Fruit fly (Drosophila melanogaster) whole organism, prepupa: ENCODE results near the gene csw.

ENCODE experiments used
- Blimp-1 ChIP-seq: fragments of 200-800 bp; sonication (Bioruptor generic); optimal IDR thresholded peaks from 3 replicates; lab custom pipeline; 2017; ENCODE audit warnings: missing biosample characterization, missing genetic modification characterization, mild to moderate bottlenecking, moderate library complexity, missing genetic modification reagents
- CG10631 ChIP-seq: fragments of 200-800 bp; sonication (Bioruptor generic); optimal IDR thresholded peaks from 2 replicates; lab custom pipeline; 2016; ENCODE audit warnings: missing biosample characterization, missing genetic modification characterization
- CG11294 ChIP-seq: fragments of 200-800 bp; sonication (Bioruptor generic); IDR thresholded peaks from 2 replicates; pipeline ENCODE4 v1.3.6; 2022; ENCODE audit warnings: missing biosample characterization, missing genetic modification characterization
- CG11902 ChIP-seq: fragments of 200-800 bp; sonication (Bioruptor generic); optimal IDR thresholded peaks from 3 replicates; lab custom pipeline; 2016; ENCODE audit warnings: missing biosample characterization, missing genetic modification characterization
- CG15336 ChIP-seq: fragments of 200-800 bp; sonication (Bioruptor generic); IDR thresholded peaks from 2 replicates; pipeline ENCODE4 v1.3.6; 2022; ENCODE audit warnings: missing biosample characterization, missing genetic modification characterization
- CG1621 ChIP-seq: fragments of 200-800 bp; sonication (Bioruptor generic); optimal IDR thresholded peaks from 3 replicates; lab custom pipeline; 2018; ENCODE audit warnings: missing biosample characterization, mild to moderate bottlenecking, missing genetic modification characterization
- CG16779 ChIP-seq: fragments of 200-800 bp; sonication (Bioruptor generic); optimal IDR thresholded peaks from 3 replicates; lab custom pipeline; 2017; ENCODE audit warnings: missing biosample characterization, mild to moderate bottlenecking, missing genetic modification characterization
- CG3032 ChIP-seq: fragments of 200-800 bp; optimal IDR thresholded peaks from 2 replicates; lab custom pipeline; 2019; ENCODE audit warnings: missing biosample characterization, mild to moderate bottlenecking, missing genetic modification characterization, moderate library complexity
- CG31627 ChIP-seq: fragments of 200-800 bp; sonication (Bioruptor generic); optimal IDR thresholded peaks from 3 replicates; lab custom pipeline; 2016; ENCODE audit warnings: missing biosample characterization, missing genetic modification characterization
- CG32006 ChIP-seq: fragments of 200-800 bp; sonication (Bioruptor generic); optimal IDR thresholded peaks from 3 replicates; lab custom pipeline; 2017; ENCODE audit warnings: missing biosample characterization, mild to moderate bottlenecking, missing genetic modification characterization
- CG34406 ChIP-seq: fragments of 200-800 bp; sonication (Bioruptor generic); optimal IDR thresholded peaks from 3 replicates; lab custom pipeline; 2016; ENCODE audit warnings: missing biosample characterization, missing genetic modification characterization
- CG3919 ChIP-seq: fragments of 200-800 bp; sonication (Bioruptor generic); optimal IDR thresholded peaks from 3 replicates; lab custom pipeline; 2016; ENCODE audit warnings: missing biosample characterization, missing genetic modification characterization
- CG4318 ChIP-seq: fragments of 200-800 bp; sonication (Bioruptor generic); optimal IDR thresholded peaks from 3 replicates; lab custom pipeline; 2017; ENCODE audit warnings: missing biosample characterization, mild to moderate bottlenecking, missing genetic modification characterization
- CG6276 ChIP-seq: fragments of 200-800 bp; sonication (Bioruptor generic); optimal IDR thresholded peaks from 2 replicates; lab custom pipeline; 2017; ENCODE audit warnings: missing biosample characterization, mild to moderate bottlenecking, missing genetic modification characterization
- CG6792 ChIP-seq: fragments of 200-800 bp; sonication (Bioruptor generic); optimal IDR thresholded peaks from 3 replicates; lab custom pipeline; 2016; ENCODE audit warnings: missing biosample characterization, missing genetic modification characterization
- CG6808 ChIP-seq: fragments of 200-800 bp; sonication (Bioruptor generic); optimal IDR thresholded peaks from 3 replicates; lab custom pipeline; 2017; ENCODE audit warnings: missing biosample characterization, missing genetic modification characterization, mild to moderate bottlenecking, moderate library complexity, missing genetic modification reagents
- CG6854 ChIP-seq: fragments of 200-800 bp; sonication (Bioruptor generic); optimal IDR thresholded peaks from 2 replicates; lab custom pipeline; 2017; ENCODE audit warnings: missing biosample characterization, mild to moderate bottlenecking, missing genetic modification characterization
- CG7368 ChIP-seq: fragments of 200-800 bp; sonication (Bioruptor generic); optimal IDR thresholded peaks from 3 replicates; lab custom pipeline; 2016; ENCODE audit warnings: missing biosample characterization, missing genetic modification characterization
- CG8119 ChIP-seq: fragments of 200-800 bp; sonication (Bioruptor generic); IDR thresholded peaks from 3 replicates; pipeline ENCODE4 v1.3.6; 2022; ENCODE audit warnings: missing biosample characterization, missing genetic modification characterization
- CG8632 ChIP-seq: fragments of 200-800 bp; sonication (Bioruptor generic); optimal IDR thresholded peaks from 3 replicates; lab custom pipeline; 2016; ENCODE audit warnings: missing biosample characterization, missing genetic modification characterization
- CG9139 ChIP-seq: fragments of 200-800 bp; sonication (Bioruptor generic); optimal IDR thresholded peaks from 3 replicates; lab custom pipeline; 2017; ENCODE audit warnings: missing biosample characterization, mild to moderate bottlenecking, missing genetic modification characterization
- Eip75B ChIP-seq: fragments of 200-800 bp; sonication (Bioruptor generic); optimal IDR thresholded peaks from 3 replicates; lab custom pipeline; 2016; ENCODE audit warnings: missing biosample characterization, missing genetic modification characterization
- Eip78C ChIP-seq: fragments of 200-800 bp; sonication (Bioruptor generic); peaks from one replicate; lab custom pipeline; 2016; ENCODE audit warnings: missing biosample characterization, missing genetic modification characterization
- Eip93F ChIP-seq: fragments of 200-800 bp; sonication (Bioruptor generic); optimal IDR thresholded peaks from 2 replicates; lab custom pipeline; 2016; ENCODE audit warnings: missing biosample characterization, mild to moderate bottlenecking, missing genetic modification characterization
- Ets21C ChIP-seq: fragments of 200-800 bp; sonication (Bioruptor generic); optimal IDR thresholded peaks from 3 replicates; lab custom pipeline; 2016; ENCODE audit warnings: missing biosample characterization, missing genetic modification characterization
- Ets96B ChIP-seq: fragments of 200-800 bp; optimal IDR thresholded peaks from 2 replicates; lab custom pipeline; 2019; ENCODE audit warnings: missing biosample characterization, mild to moderate bottlenecking, missing genetic modification characterization, moderate library complexity
- Gug ChIP-seq: fragments of 200-800 bp; sonication (Bioruptor generic); IDR thresholded peaks from 2 replicates; pipeline ENCODE4 v1.3.6; 2022; ENCODE audit warnings: missing biosample characterization, missing genetic modification characterization
- Hr38 ChIP-seq: sonication (Bioruptor generic); optimal IDR thresholded peaks from 2 replicates; lab custom pipeline; 2016; ENCODE audit warnings: missing biosample characterization, missing genetic modification characterization
- Hr4 ChIP-seq: fragments of 200-800 bp; sonication (Bioruptor generic); optimal IDR thresholded peaks from 3 replicates; lab custom pipeline; 2016; ENCODE audit warnings: missing biosample characterization, missing genetic modification characterization
- Lpt ChIP-seq: fragments of 200-800 bp; sonication (Bioruptor generic); optimal IDR thresholded peaks from 3 replicates; lab custom pipeline; 2016; ENCODE audit warnings: missing biosample characterization, missing genetic modification characterization
- Met ChIP-seq: fragments of 200-800 bp; sonication (Bioruptor generic); optimal IDR thresholded peaks from 3 replicates; lab custom pipeline; 2016; ENCODE audit warnings: missing biosample characterization, missing genetic modification characterization
- Smox ChIP-seq: fragments of 200-800 bp; sonication (Bioruptor generic); optimal IDR thresholded peaks from 3 replicates; lab custom pipeline; 2016; ENCODE audit warnings: missing biosample characterization, missing genetic modification characterization
- Sox15 ChIP-seq: fragments of 200-800 bp; sonication (Bioruptor generic); optimal IDR thresholded peaks from 3 replicates; lab custom pipeline; 2016; ENCODE audit warnings: missing biosample characterization, missing genetic modification characterization
- achi ChIP-seq: fragments of 200-800 bp; sonication (Bioruptor generic); optimal IDR thresholded peaks from 3 replicates; lab custom pipeline; 2016; ENCODE audit warnings: missing biosample characterization, missing genetic modification characterization
- acj6 ChIP-seq: fragments of 200-800 bp; sonication (Bioruptor generic); optimal IDR thresholded peaks from 3 replicates; lab custom pipeline; 2016; ENCODE audit warnings: missing biosample characterization, missing genetic modification characterization
- cyc ChIP-seq: fragments of 200-800 bp; sonication (Bioruptor generic); optimal IDR thresholded peaks from 3 replicates; lab custom pipeline; 2016; ENCODE audit warnings: missing biosample characterization, missing genetic modification characterization
- dac ChIP-seq: fragments of 200-800 bp; sonication (Bioruptor generic); optimal IDR thresholded peaks from 2 replicates; lab custom pipeline; 2017; ENCODE audit warnings: missing biosample characterization, mild to moderate bottlenecking, missing genetic modification characterization
- dsx ChIP-seq: fragments of 200-800 bp; optimal IDR thresholded peaks from 3 replicates; lab custom pipeline; 2019; ENCODE audit warnings: missing biosample characterization, mild to moderate bottlenecking, missing genetic modification characterization, moderate library complexity; ENCODE audit not compliant: poor library complexity, severe bottlenecking
- eg ChIP-seq: fragments of 200-800 bp; sonication (Bioruptor generic); IDR thresholded peaks from 3 replicates; pipeline ENCODE4 v1.3.6; 2022; ENCODE audit warnings: missing biosample characterization, missing genetic modification characterization
- esn ChIP-seq: fragments of 200-800 bp; sonication (Bioruptor generic); optimal IDR thresholded peaks from 2 replicates; lab custom pipeline; 2016; ENCODE audit warnings: missing biosample characterization, mild to moderate bottlenecking, missing genetic modification characterization, moderate library complexity
- fd85E ChIP-seq: fragments of 200-800 bp; sonication (Bioruptor generic); optimal IDR thresholded peaks from 3 replicates; lab custom pipeline; 2016; ENCODE audit warnings: missing biosample characterization, missing genetic modification characterization
- fkh ChIP-seq: fragments of 200-800 bp; sonication (Bioruptor generic); optimal IDR thresholded peaks from 3 replicates; lab custom pipeline; 2017; ENCODE audit warnings: missing biosample characterization, mild to moderate bottlenecking, missing genetic modification characterization, moderate library complexity
- lz ChIP-seq: fragments of 200-800 bp; sonication (Bioruptor generic); optimal IDR thresholded peaks from 3 replicates; lab custom pipeline; 2016; ENCODE audit warnings: missing biosample characterization, missing genetic modification characterization
- net ChIP-seq: fragments of 200-800 bp; sonication (Bioruptor generic); optimal IDR thresholded peaks from 3 replicates; lab custom pipeline; 2016; ENCODE audit warnings: missing biosample characterization, missing genetic modification characterization
- pdm3 ChIP-seq: fragments of 200-800 bp; sonication (Bioruptor generic); optimal IDR thresholded peaks from 3 replicates; lab custom pipeline; 2016; ENCODE audit warnings: missing biosample characterization, missing genetic modification characterization
- salr ChIP-seq, 2 experiments: fragments of 200-800 bp; sonication (Bioruptor generic); optimal IDR thresholded peaks; 3 replicates each; lab custom pipeline; 2016 to 2018; ENCODE audit warnings: missing biosample characterization in 2 of 2, missing genetic modification characterization in 2 of 2, mild to moderate bottlenecking in 1 of 2
- spab ChIP-seq: fragments of 200-800 bp; sonication (Bioruptor generic); optimal IDR thresholded peaks from 2 replicates; lab custom pipeline; 2017; ENCODE audit warnings: missing biosample characterization, mild to moderate bottlenecking, missing genetic modification characterization, missing genetic modification reagents
- ss ChIP-seq, 2 experiments: fragments of 200-800 bp; sonication (Bioruptor generic); optimal IDR thresholded peaks; 2 replicates in 1 of 2; 3 replicates in 1 of 2; lab custom pipeline; 2017 to 2018; ENCODE audit warnings: mild to moderate bottlenecking in 2 of 2, missing biosample characterization in 2 of 2, missing genetic modification characterization in 2 of 2, moderate library complexity in 1 of 2
- topi ChIP-seq: fragments of 200-800 bp; sonication (Bioruptor generic); optimal IDR thresholded peaks from 3 replicates; lab custom pipeline; 2016; ENCODE audit warnings: missing biosample characterization, missing genetic modification characterization
- vri ChIP-seq: fragments of 200-800 bp; sonication (Bioruptor generic); optimal IDR thresholded peaks from 3 replicates; lab custom pipeline; 2016; ENCODE audit warnings: missing biosample characterization, mild to moderate bottlenecking, missing genetic modification characterization

Gene csw

dm6 chrX:2050070-2050899 is 43.7 kb upstream of the csw start, which contains the start of gene moody:
TSS of gene moody (minus strand) at chrX:2050120.
- TF ChIP-seq CG7368 (GFP tag; lab: Kevin White, UChicago): peak; percentile 96
- TF ChIP-seq fkh: peak; percentile 84
- peak; percentile 84 for TF ChIP-seq CG10631 (GFP tag; lab: Kevin White, UChicago)
- peak; percentile 97 for TF ChIP-seq dac
- peak; percentile 83 for TF ChIP-seq CG9139 (GFP tag; lab: Kevin White, UChicago)
- TF ChIP-seq cyc: peak; percentile 95
- peak; percentile 80 for TF ChIP-seq CG6854 (GFP tag; lab: Kevin White, UChicago)
- TF ChIP-seq Ets21C (GFP tag; lab: Kevin White, UChicago): peak; percentile 89
- TF ChIP-seq acj6 (GFP tag; lab: Kevin White, UChicago): peak; percentile 90
- TF ChIP-seq Gug (GFP tag; lab: Robert Waterston, UW): peak; percentile 95
- TF ChIP-seq Blimp-1 (GFP tag; lab: Kevin White, UChicago): peak; percentile 86
- TF ChIP-seq net (GFP tag; lab: Kevin White, UChicago): peak; percentile 95
- peak; percentile 96 for TF ChIP-seq CG15336
- TF ChIP-seq Smox (GFP tag; lab: Kevin White, UChicago): peak; percentile 92
- peak; percentile 90 for TF ChIP-seq Sox15
- peak; percentile 92 for TF ChIP-seq Lpt (GFP tag; lab: Kevin White, UChicago)
- peak; percentile 93 for TF ChIP-seq lz
- TF ChIP-seq CG4318 (GFP tag; lab: Kevin White, UChicago): peak; percentile 93
- peak; percentile 90 for TF ChIP-seq CG34406 (GFP tag; lab: Kevin White, UChicago)
- TF ChIP-seq ss (GFP tag; optimal IDR thresholded peaks at IDR 0.05; lab: Kevin White, UChicago): peak; percentile 88 to 92
- TF ChIP-seq CG11902: peak; percentile 94
- TF ChIP-seq Met (GFP tag; lab: Kevin White, UChicago): peak; percentile 91
- peak; percentile 95 for TF ChIP-seq CG11294 (GFP tag; lab: Robert Waterston, UW)
- peak; percentile 96 for TF ChIP-seq CG6792 (GFP tag; lab: Kevin White, UChicago)
- TF ChIP-seq spab (GFP tag; lab: Kevin White, UChicago): peak; percentile 82
- peak; percentile 93 for TF ChIP-seq achi
- peak; percentile 93 for TF ChIP-seq Eip75B (GFP tag; lab: Kevin White, UChicago)
- peak; percentile 86 for TF ChIP-seq Hr38 (GFP tag; lab: Kevin White, UChicago)
- peak; percentile 92 for TF ChIP-seq CG31627 (GFP tag; lab: Kevin White, UChicago)
- TF ChIP-seq fd85E (GFP tag; lab: Kevin White, UChicago): peak; percentile 83
- peak; percentile 94 for TF ChIP-seq CG32006 (GFP tag; lab: Kevin White, UChicago)
- peak; percentile 95 for TF ChIP-seq CG16779 (tag; lab: Kevin White, UChicago)
- TF ChIP-seq topi (GFP tag; lab: Kevin White, UChicago): peak; percentile 91
- TF ChIP-seq Ets96B (tag; lab: Kevin White, UChicago): peak; percentile 88
- TF ChIP-seq CG8632: peak; percentile 90
- peak; percentile 97 for TF ChIP-seq Eip78C (GFP tag; lab: Kevin White, UChicago)
- peak; percentile 95 for TF ChIP-seq Hr4 (GFP tag; lab: Kevin White, UChicago)
- TF ChIP-seq CG6276 (GFP tag; lab: Kevin White, UChicago): peak; percentile 92
- TF ChIP-seq salr (GFP tag; optimal IDR thresholded peaks at IDR 0.05; lab: Kevin White, UChicago): peak; percentile 84 to 85
- TF ChIP-seq vri: peak; percentile 94
- TF ChIP-seq Eip93F (GFP tag; lab: Kevin White, UChicago): peak; percentile 74
- TF ChIP-seq pdm3 (GFP tag; lab: Kevin White, UChicago): peak; percentile 96
- TF ChIP-seq CG6808 (GFP tag; lab: Kevin White, UChicago): peak; percentile 89
- peak; percentile 96 for TF ChIP-seq CG3919
- peak; percentile 87 for TF ChIP-seq CG3032 (tag; lab: Kevin White, UChicago)
- peak; percentile 93 for TF ChIP-seq esn
- peak; percentile 82 for TF ChIP-seq dsx (GFP tag; lab: Kevin White, UChicago)
- TF ChIP-seq eg (GFP tag; lab: Robert Waterston, UW): peak; percentile 99
- TF ChIP-seq CG1621 (tag; lab: Kevin White, UChicago): peak; percentile 91
- peak; percentile 94 for TF ChIP-seq CG8119 (GFP tag; lab: Robert Waterston, UW)
